Fruit fly (Drosophila melanogaster): ENCODE results near the gene bab2.

Gene bab2

dm6 chr3L:1195868-1196552 is 18.9 kb upstream of the bab2 start, which contains the start of gene Aplip1:
TSS of gene Aplip1 (plus strand) at chr3L:1196317.
- TF ChIP-seq CG7045 (GFP tag; optimal IDR thresholded peaks at IDR 0.05) (no peak), Hr96 (GFP tag; optimal IDR thresholded peaks at IDR 0.05) (no peak), toe (GFP tag; optimal IDR thresholded peaks at IDR 0.05) (peak; percentile 28)

- TF ChIP-seq cic (GFP tag; optimal IDR thresholded peaks at IDR 0.05) (no peak), toe (GFP tag; optimal IDR thresholded peaks at IDR 0.05) (no peak), CG1620 (GFP tag; optimal IDR thresholded peaks at IDR 0.05) (no peak), Hr96 (GFP tag; optimal IDR thresholded peaks at IDR 0.05) (no peak), CG11617 (GFP tag; optimal IDR thresholded peaks at IDR 0.05) (no peak), Clk (GFP tag; optimal IDR thresholded peaks at IDR 0.05) (no peak), CG7101 (tag; optimal IDR thresholded peaks at IDR 0.05) (no peak), pad (GFP tag; optimal IDR thresholded peaks at IDR 0.05) (no peak), Mnt (GFP tag; optimal IDR thresholded peaks at IDR 0.05) (no peak), CG12768 (GFP tag; optimal IDR thresholded peaks at IDR 0.05) (no peak), CG14711 (tag; optimal IDR thresholded peaks at IDR 0.05) (no peak), CG33017 (tag; optimal IDR thresholded peaks at IDR 0.05) (no peak), ovo (GFP tag; optimal IDR thresholded peaks at IDR 0.05) (no peak)
These were observed 18.1 kb upstream of the bab2 start, which contains the start of gene LysX for dm6 chr3L:1195202-1195601. TSS of gene LysX (minus strand) at chr3L:1195302.

dm6 chr3L:1193123-1193844 is 16.2 kb upstream of the bab2 start, which contains the start of gene Trhn:
TSS of gene Trhn (minus strand) at chr3L:1193173.
- TF ChIP-seq Clk (GFP tag; optimal IDR thresholded peaks at IDR 0.05) (no peak), bab1 (GFP tag; optimal IDR thresholded peaks at IDR 0.05) (no peak)

dm6 chr3L:1188936-1189659 is 12.0 kb upstream of the bab2 start, which contains the start of gene CG13912:
TSS of gene CG13912 (plus strand) at chr3L:1189588.
- TF ChIP-seq cic (GFP tag; optimal IDR thresholded peaks at IDR 0.05) (peak; percentile 53), cnc (optimal IDR thresholded peaks at IDR 0.05) (no peak), Mnt (GFP tag; optimal IDR thresholded peaks at IDR 0.05) (peak; percentile 87), Clk (GFP tag; optimal IDR thresholded peaks at IDR 0.05) (no peak), CG14711 (tag; optimal IDR thresholded peaks at IDR 0.05) (no peak), Hr96 (GFP tag; optimal IDR thresholded peaks at IDR 0.05) (peak; percentile 36), CG12768 (GFP tag; optimal IDR thresholded peaks at IDR 0.05) (peak; percentile 59), CG11617 (GFP tag; optimal IDR thresholded peaks at IDR 0.05) (no peak), kay (GFP tag; ENCODE audit: borderline replicate concordance) (peak; percentile 93), CG7101 (tag; optimal IDR thresholded peaks at IDR 0.05) (peak; percentile 3), toe (GFP tag; optimal IDR thresholded peaks at IDR 0.05) (no peak), CG33017 (tag; optimal IDR thresholded peaks at IDR 0.05) (peak; percentile 12), Crg-1 (GFP tag; optimal IDR thresholded peaks at IDR 0.05) (no peak), pad (GFP tag; optimal IDR thresholded peaks at IDR 0.05) (no peak), ovo (GFP tag; optimal IDR thresholded peaks at IDR 0.05) (no peak), CG7045 (GFP tag; optimal IDR thresholded peaks at IDR 0.05) (no peak), CG1620 (GFP tag; optimal IDR thresholded peaks at IDR 0.05) (no peak), bab1 (GFP tag; optimal IDR thresholded peaks at IDR 0.05) (no peak), tj (GFP tag; optimal IDR thresholded peaks at IDR 0.05) (peak; percentile 10), CG5204 (GFP tag; optimal IDR thresholded peaks at IDR 0.05) (no peak)

dm6 chr3L:1183467-1183866 is 6.4 kb upstream of the bab2 start:
- no peak for TF ChIP-seq Mnt (GFP tag; optimal IDR thresholded peaks at IDR 0.05)
- TF ChIP-seq CG7101 (tag; optimal IDR thresholded peaks at IDR 0.05), result no peak
- TF ChIP-seq Clk (GFP tag; optimal IDR thresholded peaks at IDR 0.05), result no peak
- no peak for TF ChIP-seq kay (GFP tag; ENCODE audit: borderline replicate concordance)
- no peak for TF ChIP-seq cic (GFP tag; optimal IDR thresholded peaks at IDR 0.05)
- TF ChIP-seq ovo (GFP tag; optimal IDR thresholded peaks at IDR 0.05), result no peak
- TF ChIP-seq cnc (optimal IDR thresholded peaks at IDR 0.05), result no peak
- TF ChIP-seq CG5204 (GFP tag; optimal IDR thresholded peaks at IDR 0.05), result no peak
- no peak for TF ChIP-seq CG11617 (GFP tag; optimal IDR thresholded peaks at IDR 0.05)
- no peak for TF ChIP-seq CG7045 (GFP tag; optimal IDR thresholded peaks at IDR 0.05)
- TF ChIP-seq tj (GFP tag; optimal IDR thresholded peaks at IDR 0.05), result no peak
- no peak for TF ChIP-seq toe (GFP tag; optimal IDR thresholded peaks at IDR 0.05)
- no peak for TF ChIP-seq CG12768 (GFP tag; optimal IDR thresholded peaks at IDR 0.05)
- no peak for TF ChIP-seq Crg-1 (GFP tag; optimal IDR thresholded peaks at IDR 0.05)
- TF ChIP-seq CG33017 (tag; optimal IDR thresholded peaks at IDR 0.05), result no peak
- no peak for TF ChIP-seq CG14711 (tag; optimal IDR thresholded peaks at IDR 0.05)
- no peak for TF ChIP-seq Hr96 (GFP tag; optimal IDR thresholded peaks at IDR 0.05)
- no peak for TF ChIP-seq bab1 (GFP tag; optimal IDR thresholded peaks at IDR 0.05)
- TF ChIP-seq CG1620 (GFP tag; optimal IDR thresholded peaks at IDR 0.05), result no peak

- TF ChIP-seq CG14711 (tag; optimal IDR thresholded peaks at IDR 0.05), result no peak
- no peak for TF ChIP-seq CG7045 (GFP tag; optimal IDR thresholded peaks at IDR 0.05)
- peak; percentile 1 for TF ChIP-seq CG11617 (GFP tag; optimal IDR thresholded peaks at IDR 0.05)
- no peak for TF ChIP-seq CG12768 (GFP tag; optimal IDR thresholded peaks at IDR 0.05)
- peak; percentile 97 for TF ChIP-seq pad (GFP tag; optimal IDR thresholded peaks at IDR 0.05)
- peak; percentile 10 for TF ChIP-seq tj (GFP tag; optimal IDR thresholded peaks at IDR 0.05)
These were observed 1.1 kb upstream of the bab2 start for dm6 chr3L:1178115-1178583.
